Worm (Caenorhabditis elegans) whole organism, L3 larva: ENCODE measurements around the gene F22E12.3.

Experiments used
- R02D3.7 ChIP-seq: fragments of 150-350 bp; optimal IDR thresholded peaks from 2 replicates; lab custom pipeline; 2014; ENCODE audit warnings: missing biosample characterization, missing genetic modification characterization
- ZK546.5 ChIP-seq: sonication (generic microtip); optimal IDR thresholded peaks from 2 replicates; lab custom pipeline; 2017; ENCODE audit warnings: missing biosample characterization, missing genetic modification characterization
- ama-1 ChIP-seq: fragments of 150-350 bp; optimal IDR thresholded peaks from 2 replicates; lab custom pipeline; 2018
- ceh-28 ChIP-seq: fragments of 150-350 bp; optimal IDR thresholded peaks from 2 replicates; lab custom pipeline; 2014; ENCODE audit warnings: missing biosample characterization, missing genetic modification reagents, missing genetic modification characterization
- egl-27 ChIP-seq: sonication (generic microtip); optimal IDR thresholded peaks from 4 replicates; lab custom pipeline; 2017; ENCODE audit warnings: missing biosample characterization, missing genetic modification reagents, missing genetic modification characterization
- elt-2 ChIP-seq: sonication (generic microtip); optimal IDR thresholded peaks from 2 replicates; lab custom pipeline; 2016; ENCODE audit warnings: missing genetic modification reagents, mild to moderate bottlenecking, missing genetic modification characterization, missing compliant biosample characterization
- eor-1 ChIP-seq, 2 experiments: fragments of 150-350 bp; optimal IDR thresholded peaks; 2 replicates each; lab custom pipeline; 2014 to 2018; ENCODE audit warnings: missing biosample characterization in 2 of 2, missing genetic modification characterization in 2 of 2
- hmg-11 ChIP-seq: sonication (generic microtip); optimal IDR thresholded peaks from 2 replicates; lab custom pipeline; 2016; ENCODE audit warnings: missing genetic modification characterization, missing compliant biosample characterization
- jun-1 ChIP-seq: fragments of 150-350 bp; optimal IDR thresholded peaks from 2 replicates; lab custom pipeline; 2014; ENCODE audit warnings: missing biosample characterization, missing genetic modification reagents, missing genetic modification characterization
- lin-15B ChIP-seq: fragments of 150-350 bp; optimal IDR thresholded peaks from 2 replicates; lab custom pipeline; 2014; ENCODE audit warnings: missing biosample characterization, missing genetic modification characterization
- lin-39 ChIP-seq: fragments of 150-350 bp; optimal IDR thresholded peaks from 2 replicates; lab custom pipeline; 2018; ENCODE audit warnings: missing biosample characterization, missing genetic modification reagents, missing genetic modification characterization
- lsy-12 ChIP-seq: sonication (generic microtip); optimal IDR thresholded peaks from 2 replicates; lab custom pipeline; 2016; ENCODE audit warnings: mild to moderate bottlenecking, missing genetic modification characterization, missing compliant biosample characterization
- nfya-1 ChIP-seq: sonication (generic microtip); optimal IDR thresholded peaks from 2 replicates; lab custom pipeline; 2017; ENCODE audit warnings: missing genetic modification characterization, mild to moderate bottlenecking, missing compliant biosample characterization, antibody characterized with exemption, moderate library complexity; ENCODE audit not compliant: insufficient read depth
- nhr-11 ChIP-seq: fragments of 150-350 bp; optimal IDR thresholded peaks from 2 replicates; lab custom pipeline; 2014; ENCODE audit warnings: missing biosample characterization, missing genetic modification characterization
- nhr-23 ChIP-seq: fragments of 150-350 bp; optimal IDR thresholded peaks from 2 replicates; lab custom pipeline; 2014; ENCODE audit warnings: missing biosample characterization, missing genetic modification reagents, missing genetic modification characterization
- nhr-237 ChIP-seq: fragments of 150-350 bp; optimal IDR thresholded peaks from 2 replicates; lab custom pipeline; 2014; ENCODE audit warnings: missing biosample characterization, missing genetic modification characterization
- nhr-25 ChIP-seq: sonication (generic microtip); optimal IDR thresholded peaks from 2 replicates; lab custom pipeline; 2017; ENCODE audit warnings: missing biosample characterization, missing genetic modification characterization
- nhr-43 ChIP-seq: sonication (generic microtip); optimal IDR thresholded peaks from 2 replicates; lab custom pipeline; 2016; ENCODE audit warnings: mild to moderate bottlenecking, missing genetic modification characterization, missing compliant biosample characterization; ENCODE audit not compliant: poor library complexity, severe bottlenecking
- nhr-76 ChIP-seq: fragments of 150-350 bp; sonication (generic microtip); optimal IDR thresholded peaks from 5 replicates; lab custom pipeline; 2014; ENCODE audit warnings: missing biosample characterization, missing genetic modification characterization
- nhr-77 ChIP-seq: fragments of 150-350 bp; optimal IDR thresholded peaks from 2 replicates; lab custom pipeline; 2014; ENCODE audit warnings: missing biosample characterization, missing genetic modification characterization
- pha-4 ChIP-seq: fragments of 150-350 bp; optimal IDR thresholded peaks from 2 replicates; lab custom pipeline; 2014; ENCODE audit warnings: missing biosample characterization, missing genetic modification reagents, missing genetic modification characterization
- pqm-1 ChIP-seq: fragments of 150-350 bp; optimal IDR thresholded peaks from 2 replicates; lab custom pipeline; 2017; ENCODE audit warnings: missing biosample characterization, missing genetic modification characterization, inconsistent platforms
- sea-2 ChIP-seq: fragments of 150-350 bp; sonication (generic microtip); optimal IDR thresholded peaks from 4 replicates; lab custom pipeline; 2014; ENCODE audit warnings: missing biosample characterization, missing genetic modification reagents, missing genetic modification characterization
- tbx-2 ChIP-seq: sonication (generic microtip); optimal IDR thresholded peaks from 2 replicates; lab custom pipeline; 2016; ENCODE audit warnings: mild to moderate bottlenecking, missing genetic modification characterization, missing compliant biosample characterization
- unc-62 ChIP-seq: fragments of 150-350 bp; sonication (generic microtip); optimal IDR thresholded peaks from 4 replicates; lab custom pipeline; 2014; ENCODE audit warnings: missing biosample characterization, missing genetic modification reagents, missing genetic modification characterization

Gene F22E12.3

DNA sequence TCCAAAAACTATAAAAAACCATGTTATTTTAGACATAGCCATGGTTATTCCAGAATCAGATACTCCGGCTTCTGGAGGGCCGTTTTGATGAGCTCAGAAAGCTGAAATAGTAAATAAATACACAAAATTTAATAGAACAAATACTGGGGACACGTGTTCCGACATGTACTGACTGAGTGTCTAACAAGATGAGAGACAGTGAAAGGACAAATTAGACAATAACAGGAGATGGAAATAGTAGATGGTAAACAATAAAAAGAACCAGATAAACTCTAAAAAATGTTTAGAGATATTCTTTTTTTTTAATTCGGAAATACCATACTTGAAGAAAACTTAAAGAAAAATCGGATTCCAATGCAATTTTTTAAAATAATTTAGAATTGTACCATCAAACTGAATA lies 21.5 kb upstream of the F22E12.3 start, which contains the start of gene Y32F6B.1:
TSS of gene Y32F6B.1 (minus strand) at position 101 of the 400 bp plus-strand sequence.
- TF ChIP-seq ceh-28 (no peak), nhr-77 (tag; lab: Kevin White, UChicago) (no peak), nhr-11 (tag; lab: Kevin White, UChicago) (no peak), jun-1 (tag; lab: Kevin White, UChicago) (no peak), ZK546.5 (tag; lab: Kevin White, UChicago) (no peak), sea-2 (GFP tag; lab: Kevin White, UChicago) (no peak)
- TF ChIP-seq, all 47 proteins: peak for 0

DNA sequence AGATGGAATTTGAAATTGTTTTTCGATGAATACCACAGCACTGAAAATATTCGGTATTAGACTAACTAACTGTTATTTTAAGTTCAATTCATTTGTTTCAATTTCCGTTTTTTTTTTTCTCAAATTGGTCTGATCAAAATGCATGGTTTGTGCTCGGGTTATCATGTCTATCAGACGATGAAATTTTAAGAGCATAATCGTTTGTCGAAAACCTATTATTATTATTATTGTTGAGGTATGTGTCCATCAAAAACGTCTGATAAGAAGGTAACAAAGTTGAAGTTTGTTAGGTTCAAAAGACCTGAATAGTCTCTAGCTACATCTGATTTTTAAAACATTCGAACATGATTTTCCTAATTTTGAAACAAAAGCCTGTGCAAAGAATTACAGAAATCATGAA lies 20.8 kb upstream of the F22E12.3 start:
- peak; percentile 16 for TF ChIP-seq pqm-1 (tag; lab: Kevin White, UChicago)
- TF ChIP-seq elt-2 = peak; percentile 85
- no peak for TF ChIP-seq lsy-12 (tag; lab: Kevin White, UChicago)

- peak; percentile 7 for TF ChIP-seq pha-4
- peak; percentile 15 for TF ChIP-seq pqm-1 (tag; lab: Kevin White, UChicago)
- no peak for TF ChIP-seq nhr-23 (tag; lab: Kevin White, UChicago)
- peak; percentile 27 for TF ChIP-seq elt-2
Measured at ce11 chrV:10478097-10478828, 15.1 kb upstream of the F22E12.3 start, which contains the start of the genes crp-1 and Y32F6B.9. TSS of gene crp-1 (plus strand) at chrV:10478564. TSS of gene Y32F6B.9 (plus strand) at chrV:10478699.

DNA sequence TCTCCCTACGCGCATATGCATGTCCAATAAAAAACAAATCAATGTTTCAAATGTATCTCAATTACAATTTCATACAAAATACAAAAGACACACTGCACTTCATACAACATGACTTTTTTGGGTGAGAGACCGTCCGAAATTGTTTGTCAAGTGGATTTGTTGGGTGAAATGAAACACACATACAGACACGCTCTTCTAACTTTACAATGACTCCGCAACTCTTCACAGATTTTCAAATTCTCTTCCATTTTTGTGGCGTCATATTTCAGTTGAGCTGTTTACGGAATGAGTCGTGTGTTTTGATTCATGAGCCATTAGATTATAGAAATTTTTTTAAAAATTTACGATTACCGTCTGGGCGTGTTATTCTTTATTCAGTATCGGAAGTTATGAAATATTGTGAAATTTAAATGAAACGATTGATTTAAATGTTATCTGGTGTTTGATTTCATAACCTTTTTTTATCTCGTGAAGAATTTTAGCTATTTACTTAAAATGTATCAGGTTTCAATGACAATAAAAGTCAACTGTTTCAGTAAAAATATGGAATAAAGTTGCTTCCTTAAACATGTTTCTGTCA lies 13.8 kb upstream of the F22E12.3 start:
- no peak for TF ChIP-seq ceh-28
- TF ChIP-seq R02D3.7 (tag; lab: Kevin White, UChicago) = no peak
- no peak for TF ChIP-seq elt-2
- TF ChIP-seq eor-1 (tag; optimal IDR thresholded peaks at IDR 0.05; lab: Kevin White, UChicago) = peak in 1 of 2 experiments; percentile 22
- TF ChIP-seq unc-62 = no peak
- TF ChIP-seq nhr-76 (tag; lab: Kevin White, UChicago) = no peak
- no peak for TF ChIP-seq ZK546.5 (tag; lab: Kevin White, UChicago)
- peak; percentile 95 for TF ChIP-seq ama-1 (lab: Kevin White, UChicago)
- no peak for TF ChIP-seq tbx-2 (tag; lab: Kevin White, UChicago)
- TF ChIP-seq pha-4 = peak; percentile 46
- TF ChIP-seq lin-39 (tag; lab: Kevin White, UChicago) = no peak
- TF ChIP-seq pqm-1 (tag; lab: Kevin White, UChicago) = no peak
- TF ChIP-seq egl-27 (tag; lab: Kevin White, UChicago) = no peak
- TF ChIP-seq sea-2 (GFP tag; lab: Kevin White, UChicago) = no peak

DNA sequence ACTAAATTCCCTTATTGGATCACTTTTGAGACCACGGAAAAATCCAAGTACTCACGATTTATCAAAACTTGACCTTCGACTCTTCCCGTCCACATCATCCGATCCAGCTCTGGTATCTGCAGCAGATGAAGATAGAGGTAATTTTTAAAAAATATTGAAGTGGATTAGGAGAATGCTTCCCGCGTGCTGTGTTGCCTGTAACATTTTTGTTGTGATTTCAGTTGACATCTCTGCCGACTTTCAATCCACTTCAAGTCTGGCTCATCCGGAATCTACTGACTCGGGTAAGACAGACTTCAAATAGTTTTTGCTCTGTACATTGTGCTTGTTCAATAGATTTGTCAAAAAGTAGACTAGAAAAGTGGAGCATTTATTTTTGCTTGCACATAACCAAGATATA lies 12.2 kb upstream of the F22E12.3 start:
- TF ChIP-seq hmg-11 (tag; lab: Kevin White, UChicago) (no peak), tbx-2 (tag; lab: Kevin White, UChicago) (no peak), nhr-237 (tag; lab: Kevin White, UChicago) (no peak), elt-2 (no peak), lin-15B (tag; lab: Kevin White, UChicago) (no peak), nhr-43 (tag; lab: Kevin White, UChicago) (no peak), jun-1 (tag; lab: Kevin White, UChicago) (no peak), pha-4 (no peak), nhr-76 (tag; lab: Kevin White, UChicago) (no peak), ceh-28 (no peak), nhr-25 (no peak)

DNA sequence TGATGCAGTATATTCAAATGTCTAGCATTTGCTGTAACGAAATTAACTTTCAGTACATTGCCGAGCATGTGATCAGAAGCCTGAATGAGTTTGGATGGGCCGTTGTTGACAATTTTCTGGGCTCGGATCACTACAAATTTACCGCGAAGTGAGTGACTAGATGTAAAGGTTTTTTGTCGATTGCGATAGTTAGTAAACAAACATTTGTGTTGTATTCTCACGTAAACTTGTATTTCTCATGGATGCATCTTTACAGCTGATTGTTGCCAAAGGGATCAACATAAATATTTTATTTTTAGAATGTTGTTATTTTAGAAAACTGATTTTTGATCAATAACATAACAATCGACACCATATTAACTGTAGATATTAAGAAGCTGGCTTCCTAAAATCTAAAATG lies 10.9 kb upstream of the F22E12.3 start:
- TF ChIP-seq nfya-1 (tag; lab: Kevin White, UChicago) (no peak), pha-4 (peak; percentile 64)
